Worm (Caenorhabditis elegans): ENCODE results near the gene fbxb-22.
"Not testable (repeated sequence)": the region's sequence is repeated elsewhere in the genome, so short reads cannot be mapped to it uniquely, and the experiment has no call there.

Gene fbxb-22

ce11 chrIII:11883694-11884093 lies at the start of gene fbxb-22:
Gene fbxb-22, minus strand, starts transcription at chrIII:11883754.
- not testable (repeated sequence) for TF ChIP-seq tra-4 (tag; optimal IDR thresholded peaks at IDR 0.05); sea-1 (GFP tag; conservative IDR thresholded peaks at IDR 0.05); ceh-36 (tag; optimal IDR thresholded peaks at IDR 0.05)

- TF ChIP-seq tbx-37 (GFP tag; conservative IDR thresholded peaks at IDR 0.05): peak; percentile 18; the same call in 1 of the 2 replicates
- no peak for TF ChIP-seq ceh-13 (GFP tag; optimal IDR thresholded peaks at IDR 0.05)
- peak; percentile 48; the same call in 1 of the 2 replicates for TF ChIP-seq sea-1 (GFP tag; conservative IDR thresholded peaks at IDR 0.05)
Observed at ce11 chrIII:11931960-11932359, 48.4 kb upstream of the fbxb-22 start.

ce11 chrIII:11930899-11931298 lies 47.3 kb upstream of the fbxb-22 start:
- TF ChIP-seq tbx-37 (GFP tag; conservative IDR thresholded peaks at IDR 0.05) (no peak), scrt-1 (GFP tag; IDR thresholded peaks at IDR 0.05) (no peak), hnd-1 (tag; optimal IDR thresholded peaks at IDR 0.05) (no peak), ceh-36 (tag; optimal IDR thresholded peaks at IDR 0.05) (no peak), pes-1 (GFP tag; IDR thresholded peaks at IDR 0.05) (no peak), B0310.2 (tag; optimal IDR thresholded peaks at IDR 0.05) (no peak), flt-1 (GFP tag; IDR thresholded peaks at IDR 0.05) (no peak)

- no peak for TF ChIP-seq B0310.2 (tag; optimal IDR thresholded peaks at IDR 0.05)
- no peak for TF ChIP-seq sea-1 (GFP tag; conservative IDR thresholded peaks at IDR 0.05)
Observed at ce11 chrIII:11923586-11923985, 40.0 kb upstream of the fbxb-22 start, which contains the start of gene nft-1. Gene nft-1, plus strand, starts transcription at chrIII:11923886.

- no peak for TF ChIP-seq sea-1 (GFP tag; conservative IDR thresholded peaks at IDR 0.05)
- no peak for TF ChIP-seq hnd-1 (tag; optimal IDR thresholded peaks at IDR 0.05)
- no peak for TF ChIP-seq tbx-37 (GFP tag; conservative IDR thresholded peaks at IDR 0.05)
- TF ChIP-seq ets-7 (tag; optimal IDR thresholded peaks at IDR 0.05): no peak
- no peak for TF ChIP-seq pes-1 (GFP tag; IDR thresholded peaks at IDR 0.05)
- TF ChIP-seq ceh-36 (tag; optimal IDR thresholded peaks at IDR 0.05): no peak
- TF ChIP-seq aly-1 (tag; optimal IDR thresholded peaks at IDR 0.05): no peak
- TF ChIP-seq scrt-1 (GFP tag; IDR thresholded peaks at IDR 0.05): no peak
- TF ChIP-seq hmg-4 (GFP tag; optimal IDR thresholded peaks at IDR 0.05): peak; percentile 15
- no peak for TF ChIP-seq tbx-11 (GFP tag; IDR thresholded peaks at IDR 0.05)
- TF ChIP-seq flt-1 (GFP tag; IDR thresholded peaks at IDR 0.05): no peak
- TF ChIP-seq ceh-13 (GFP tag; optimal IDR thresholded peaks at IDR 0.05): no peak
- TF ChIP-seq tra-4 (tag; optimal IDR thresholded peaks at IDR 0.05): no peak
- TF ChIP-seq B0310.2 (tag; optimal IDR thresholded peaks at IDR 0.05): peak; percentile 33
- TF ChIP-seq ama-1 (optimal IDR thresholded peaks at IDR 0.05): peak; percentile 85
- no peak for TF ChIP-seq F13C5.2 (tag; optimal IDR thresholded peaks at IDR 0.05)
- TF ChIP-seq hmbx-1 (tag; optimal IDR thresholded peaks at IDR 0.05): no peak
Observed at ce11 chrIII:11921658-11922098, 38.1 kb upstream of the fbxb-22 start, which contains the start of gene Y56A3A.22. Gene Y56A3A.22, plus strand, starts transcription at chrIII:11921692.

- TF ChIP-seq scrt-1 (GFP tag; IDR thresholded peaks at IDR 0.05): no peak
- TF ChIP-seq hmbx-1 (tag; optimal IDR thresholded peaks at IDR 0.05): no peak
- no peak for TF ChIP-seq ceh-36 (tag; optimal IDR thresholded peaks at IDR 0.05)
- TF ChIP-seq hnd-1 (tag; optimal IDR thresholded peaks at IDR 0.05): no peak
- TF ChIP-seq tra-4 (tag; optimal IDR thresholded peaks at IDR 0.05): no peak
- no peak for TF ChIP-seq B0310.2 (tag; optimal IDR thresholded peaks at IDR 0.05)
- no peak for TF ChIP-seq tbx-11 (GFP tag; IDR thresholded peaks at IDR 0.05)
- no peak for TF ChIP-seq ama-1 (optimal IDR thresholded peaks at IDR 0.05)
- TF ChIP-seq ceh-13 (GFP tag; optimal IDR thresholded peaks at IDR 0.05): no peak
- TF ChIP-seq pes-1 (GFP tag; IDR thresholded peaks at IDR 0.05): no peak
- TF ChIP-seq flt-1 (GFP tag; IDR thresholded peaks at IDR 0.05): no peak
- no peak for TF ChIP-seq sea-1 (GFP tag; conservative IDR thresholded peaks at IDR 0.05)
- no peak for TF ChIP-seq ets-7 (tag; optimal IDR thresholded peaks at IDR 0.05)
- no peak for TF ChIP-seq F13C5.2 (tag; optimal IDR thresholded peaks at IDR 0.05)
- TF ChIP-seq hmg-4 (GFP tag; optimal IDR thresholded peaks at IDR 0.05): no peak
Observed at ce11 chrIII:11920187-11920785, 36.7 kb upstream of the fbxb-22 start, which contains the start of the genes ccf-1 and trap-4. Gene ccf-1, minus strand, starts transcription at chrIII:11920237. Gene trap-4, plus strand, starts transcription at chrIII:11920735.

- 0 out of 2 replicates have a peak, but pooled peaks have one; percentile 7 for TF ChIP-seq flt-1 (GFP tag; IDR thresholded peaks at IDR 0.05)
- 0 out of 2 replicates have a peak, but pooled peaks have one; percentile 24 for TF ChIP-seq sea-1 (GFP tag; conservative IDR thresholded peaks at IDR 0.05)
- peak; percentile 81 for TF ChIP-seq ama-1 (optimal IDR thresholded peaks at IDR 0.05)
- no peak for TF ChIP-seq tbx-11 (GFP tag; IDR thresholded peaks at IDR 0.05)
Observed at ce11 chrIII:11918247-11918769, 34.8 kb upstream of the fbxb-22 start, which contains the start of gene znf-593. Gene znf-593, minus strand, starts transcription at chrIII:11918719.

ce11 chrIII:11917525-11917924 lies 34.0 kb upstream of the fbxb-22 start:
- no peak for TF ChIP-seq hmg-4 (GFP tag; optimal IDR thresholded peaks at IDR 0.05)
- TF ChIP-seq hnd-1 (tag; optimal IDR thresholded peaks at IDR 0.05): no peak
- TF ChIP-seq ets-7 (tag; optimal IDR thresholded peaks at IDR 0.05): no peak
- no peak for TF ChIP-seq pes-1 (GFP tag; IDR thresholded peaks at IDR 0.05)
- no peak for TF ChIP-seq aly-1 (tag; optimal IDR thresholded peaks at IDR 0.05)
- TF ChIP-seq ama-1 (optimal IDR thresholded peaks at IDR 0.05): no peak
- no peak for TF ChIP-seq tbx-37 (GFP tag; conservative IDR thresholded peaks at IDR 0.05)
- no peak for TF ChIP-seq scrt-1 (GFP tag; IDR thresholded peaks at IDR 0.05)
- TF ChIP-seq F13C5.2 (tag; optimal IDR thresholded peaks at IDR 0.05): no peak
- no peak for TF ChIP-seq hmbx-1 (tag; optimal IDR thresholded peaks at IDR 0.05)
- no peak for TF ChIP-seq flt-1 (GFP tag; IDR thresholded peaks at IDR 0.05)
- no peak for TF ChIP-seq ceh-36 (tag; optimal IDR thresholded peaks at IDR 0.05)
- TF ChIP-seq tra-4 (tag; optimal IDR thresholded peaks at IDR 0.05): no peak
- no peak for TF ChIP-seq ceh-13 (GFP tag; optimal IDR thresholded peaks at IDR 0.05)
